Fruit fly (Drosophila melanogaster) whole organism, embryonic: ENCODE data around the gene Drsl4.

Experiments used
- Antp ChIP-seq: fragments of 200-800 bp; sonication (Bioruptor generic); optimal IDR thresholded peaks from 3 replicates; lab custom pipeline; 2016; ENCODE audit warnings: missing biosample characterization, missing genetic modification characterization
- CG10321 ChIP-seq: fragments of 200-800 bp; sonication (Bioruptor generic); IDR thresholded peaks from 2 replicates; pipeline ENCODE4 v1.3.6; 2022; ENCODE audit warnings: missing biosample characterization, missing genetic modification characterization
- CG11247 ChIP-seq: fragments of 200-800 bp; sonication (Bioruptor generic); IDR thresholded peaks from 2 replicates; pipeline ENCODE4 v1.3.6; 2022; ENCODE audit warnings: missing biosample characterization, missing genetic modification characterization
- CG11456 ChIP-seq: fragments of 200-800 bp; sonication (Bioruptor generic); IDR thresholded peaks from 3 replicates; pipeline ENCODE4 v1.3.6; 2022; ENCODE audit warnings: missing biosample characterization, missing genetic modification characterization
- CG11504 ChIP-seq: fragments of 200-800 bp; sonication (Bioruptor generic); optimal IDR thresholded peaks from 3 replicates; lab custom pipeline; 2019; ENCODE audit warnings: missing biosample characterization, mild to moderate bottlenecking, missing genetic modification characterization, moderate library complexity
- CG13123 ChIP-seq: fragments of 200-800 bp; sonication (Bioruptor generic); optimal IDR thresholded peaks from 2 replicates; lab custom pipeline; 2016; ENCODE audit warnings: missing biosample characterization, missing genetic modification characterization
- CG13296 ChIP-seq: fragments of 200-800 bp; sonication (Bioruptor generic); optimal IDR thresholded peaks from 3 replicates; lab custom pipeline; 2018; ENCODE audit warnings: missing biosample characterization, mild to moderate bottlenecking, missing genetic modification characterization
- CG13775 ChIP-seq: fragments of 200-800 bp; sonication (Bioruptor generic); optimal IDR thresholded peaks from 3 replicates; lab custom pipeline; 2017; ENCODE audit warnings: missing biosample characterization, mild to moderate bottlenecking, missing genetic modification characterization
- CG14050 ChIP-seq: fragments of 200-800 bp; sonication (Bioruptor generic); IDR thresholded peaks from 3 replicates; pipeline ENCODE4 v1.3.6; 2022; ENCODE audit warnings: missing biosample characterization, missing genetic modification characterization
- CG15269 ChIP-seq: fragments of 200-800 bp; sonication (Bioruptor generic); optimal IDR thresholded peaks from 2 replicates; lab custom pipeline; 2018; ENCODE audit warnings: missing biosample characterization, mild to moderate bottlenecking, missing genetic modification characterization, moderate library complexity
- CG17186 ChIP-seq: fragments of 200-800 bp; sonication (Bioruptor generic); optimal IDR thresholded peaks from 3 replicates; lab custom pipeline; 2017; ENCODE audit warnings: missing biosample characterization, missing genetic modification reagents, missing genetic modification characterization
- CG18262 ChIP-seq: fragments of 200-800 bp; optimal IDR thresholded peaks from 3 replicates; lab custom pipeline; 2019; ENCODE audit warnings: missing biosample characterization, mild to moderate bottlenecking, missing genetic modification characterization, moderate library complexity
- CG2678 ChIP-seq: fragments of 200-800 bp; sonication (Bioruptor generic); optimal IDR thresholded peaks from 3 replicates; lab custom pipeline; 2019; ENCODE audit warnings: missing biosample characterization, mild to moderate bottlenecking, missing genetic modification characterization, moderate library complexity
- CG2712 ChIP-seq: fragments of 200-800 bp; optimal IDR thresholded peaks from 3 replicates; lab custom pipeline; 2019; ENCODE audit warnings: missing biosample characterization, mild to moderate bottlenecking, missing genetic modification characterization, moderate library complexity
- CG31388 ChIP-seq: fragments of 200-800 bp; sonication (Bioruptor generic); optimal IDR thresholded peaks from 2 replicates; lab custom pipeline; 2016; ENCODE audit warnings: missing biosample characterization, missing genetic modification characterization
- CG31441 ChIP-seq: fragments of 200-800 bp; sonication (Bioruptor generic); IDR thresholded peaks from 2 replicates; pipeline ENCODE4 v1.3.6; 2022; ENCODE audit warnings: missing biosample characterization, missing genetic modification characterization
- CG4404 ChIP-seq: fragments of 200-800 bp; sonication (Bioruptor generic); IDR thresholded peaks from 2 replicates; pipeline ENCODE4 v1.3.6; 2022; ENCODE audit warnings: missing biosample characterization, missing genetic modification characterization
- CG4820 ChIP-seq: fragments of 200-800 bp; sonication (Bioruptor generic); optimal IDR thresholded peaks from 3 replicates; lab custom pipeline; 2016; ENCODE audit warnings: missing biosample characterization, missing genetic modification characterization
- CG8478 ChIP-seq: fragments of >200 bp; optimal IDR thresholded peaks from 2 replicates; lab custom pipeline; 2018
- CG9215 ChIP-seq: fragments of 200-800 bp; sonication (Bioruptor generic); IDR thresholded peaks from 2 replicates; pipeline ENCODE4 v1.3.6; 2022; ENCODE audit warnings: missing biosample characterization, missing genetic modification characterization
- Chrac-16 ChIP-seq: fragments of 200-800 bp; sonication (Bioruptor generic); optimal IDR thresholded peaks from 3 replicates; lab custom pipeline; 2016; ENCODE audit warnings: missing biosample characterization, missing genetic modification characterization
- CoRest ChIP-seq: fragments of 200-800 bp; sonication (Bioruptor generic); optimal IDR thresholded peaks from 3 replicates; lab custom pipeline; 2018; ENCODE audit warnings: missing biosample characterization, mild to moderate bottlenecking, missing genetic modification characterization, moderate library complexity
- D ChIP-seq, 2 experiments: fragments of 200-800 bp in 1 of 2; fragments of >200 bp in 1 of 2; sonication (Bioruptor generic) in 1 of 2; optimal IDR thresholded peaks; 2 replicates in 1 of 2; 3 replicates in 1 of 2; lab custom pipeline; 2017; ENCODE audit warnings: mild to moderate bottlenecking in 1 of 2, missing biosample characterization in 1 of 2, missing genetic modification characterization in 1 of 2, missing genetic modification reagents in 1 of 2
- D19B ChIP-seq: fragments of 200-800 bp; sonication (Bioruptor generic); optimal IDR thresholded peaks from 2 replicates; lab custom pipeline; 2017; ENCODE audit warnings: missing biosample characterization, mild to moderate bottlenecking, missing genetic modification characterization
- Meics ChIP-seq: fragments of 200-800 bp; sonication (Bioruptor generic); optimal IDR thresholded peaks from 2 replicates; lab custom pipeline; 2017; ENCODE audit warnings: missing biosample characterization, mild to moderate bottlenecking, missing genetic modification characterization
- Mes4 ChIP-seq: fragments of 200-800 bp; sonication (Bioruptor generic); optimal IDR thresholded peaks from 2 replicates; lab custom pipeline; 2016; ENCODE audit warnings: missing biosample characterization, missing genetic modification characterization
- PHDP ChIP-seq: fragments of 200-800 bp; sonication (Bioruptor generic); optimal IDR thresholded peaks from 3 replicates; lab custom pipeline; 2018; ENCODE audit warnings: missing biosample characterization, mild to moderate bottlenecking, missing genetic modification characterization, moderate library complexity
- Sox102F ChIP-seq: fragments of 200-800 bp; sonication (Bioruptor generic); optimal IDR thresholded peaks from 2 replicates; lab custom pipeline; 2018; ENCODE audit warnings: missing biosample characterization, mild to moderate bottlenecking, missing genetic modification characterization, moderate library complexity
- Stat92E ChIP-seq, 3 experiments: fragments of >200 bp in 2 of 3; fragments of 200-800 bp in 1 of 3; sonication (Bioruptor generic) in 1 of 3; optimal IDR thresholded peaks; 2 replicates each; lab custom pipeline; 2017 to 2019; ENCODE audit warnings: missing biosample characterization in 3 of 3, missing genetic modification characterization in 3 of 3, mild to moderate bottlenecking in 1 of 3, moderate library complexity in 1 of 3
- Xrp1 ChIP-seq: fragments of 200-800 bp; sonication (Bioruptor generic); IDR thresholded peaks from 2 replicates; pipeline ENCODE4 v1.3.6; 2022; ENCODE audit warnings: missing biosample characterization, missing genetic modification characterization
- bsh ChIP-seq, 2 experiments: fragments of 200-800 bp; sonication (Bioruptor generic); optimal IDR thresholded peaks; 2 replicates each; lab custom pipeline; 2017 to 2018; ENCODE audit warnings: mild to moderate bottlenecking in 2 of 2, missing biosample characterization in 2 of 2, missing genetic modification characterization in 2 of 2, moderate library complexity in 1 of 2
- crc ChIP-seq: fragments of 200-800 bp; sonication (Bioruptor generic); optimal IDR thresholded peaks from 2 replicates; lab custom pipeline; 2016; ENCODE audit warnings: missing biosample characterization, missing genetic modification characterization
- dati ChIP-seq: fragments of 200-800 bp; sonication (Bioruptor generic); IDR thresholded peaks from 2 replicates; pipeline ENCODE4 v1.3.6; 2022; ENCODE audit warnings: missing biosample characterization, missing genetic modification characterization
- dimm ChIP-seq: fragments of 200-800 bp; sonication (Bioruptor generic); IDR thresholded peaks from 2 replicates; pipeline ENCODE4 v1.3.6; 2022; ENCODE audit warnings: missing biosample characterization, missing genetic modification characterization
- dmrt99B ChIP-seq: fragments of 200-800 bp; sonication (Bioruptor generic); optimal IDR thresholded peaks from 2 replicates; lab custom pipeline; 2018; ENCODE audit warnings: missing biosample characterization, mild to moderate bottlenecking, missing genetic modification characterization, moderate library complexity
- ems ChIP-seq: fragments of 200-800 bp; sonication (Bioruptor generic); optimal IDR thresholded peaks from 3 replicates; lab custom pipeline; 2016; ENCODE audit warnings: missing biosample characterization, missing genetic modification characterization
- exex ChIP-seq: fragments of 200-800 bp; sonication (Bioruptor generic); optimal IDR thresholded peaks from 4 replicates; lab custom pipeline; 2018; ENCODE audit warnings: missing biosample characterization, mild to moderate bottlenecking, missing genetic modification characterization, moderate library complexity
- gce ChIP-seq: fragments of 200-800 bp; sonication (Bioruptor generic); IDR thresholded peaks from 3 replicates; pipeline ENCODE4 v1.3.6; 2022; ENCODE audit warnings: missing biosample characterization, missing genetic modification characterization
- gem ChIP-seq: fragments of 200-800 bp; sonication (Bioruptor generic); optimal IDR thresholded peaks from 2 replicates; lab custom pipeline; 2019; ENCODE audit warnings: missing biosample characterization, mild to moderate bottlenecking, missing genetic modification characterization, moderate library complexity
- gt ChIP-seq: fragments of 200-800 bp; sonication (Bioruptor generic); IDR thresholded peaks from 2 replicates; pipeline ENCODE4 v1.3.6; 2022; ENCODE audit warnings: missing biosample characterization, missing genetic modification characterization
- lilli ChIP-seq: fragments of 200-800 bp; sonication (Bioruptor generic); optimal IDR thresholded peaks from 3 replicates; lab custom pipeline; 2016; ENCODE audit warnings: missing biosample characterization, missing genetic modification characterization
- luna ChIP-seq: fragments of 200-800 bp; sonication (Bioruptor generic); optimal IDR thresholded peaks from 2 replicates; lab custom pipeline; 2016; ENCODE audit warnings: missing biosample characterization, missing genetic modification characterization
- nerfin-2 ChIP-seq: fragments of 200-800 bp; sonication (Bioruptor generic); IDR thresholded peaks from 2 replicates; pipeline ENCODE4 v1.3.6; 2022; ENCODE audit warnings: missing biosample characterization, missing genetic modification characterization; ENCODE audit not compliant: partially characterized antibody
- sens ChIP-seq: fragments of 200-800 bp; sonication (Bioruptor generic); peaks from one replicate; lab custom pipeline; 2016; ENCODE audit warnings: missing biosample characterization, missing genetic modification characterization
- zf30C ChIP-seq: fragments of 200-800 bp; sonication (Bioruptor generic); optimal IDR thresholded peaks from 3 replicates; lab custom pipeline; 2018; ENCODE audit warnings: missing biosample characterization, mild to moderate bottlenecking, missing genetic modification characterization

Gene Drsl4

DNA sequence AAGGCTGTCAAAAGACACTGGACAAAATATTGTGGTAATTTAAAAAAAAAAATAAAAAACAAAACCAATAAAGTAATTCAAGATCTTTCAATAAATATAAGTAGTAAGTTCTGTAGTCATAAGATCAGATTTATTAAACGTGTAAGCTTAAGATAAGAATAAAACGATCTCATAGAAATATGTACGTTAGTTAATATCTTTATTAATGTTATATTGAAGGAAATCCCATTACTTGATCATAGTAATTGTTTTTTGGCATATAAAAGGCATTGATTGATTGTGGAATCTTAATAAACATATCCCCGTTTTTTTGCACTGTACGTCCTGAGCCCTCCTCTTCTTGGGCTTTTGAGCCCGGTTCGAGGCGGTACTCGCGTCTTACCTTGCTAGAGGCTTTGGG lies 27.8 kb downstream of the Drsl4 start (continued):
- TF ChIP-seq CG11247 (GFP tag; lab: Robert Waterston, UW) (no peak), CG4404 (no peak), CG2712 (tag; lab: Kevin White, UChicago) (peak; percentile 5), PHDP (tag; lab: Kevin White, UChicago) (no peak), Chrac-16 (no peak), CG15269 (tag; lab: Kevin White, UChicago) (peak; percentile 39), gce (GFP tag; lab: Robert Waterston, UW) (no peak), CG18262 (peak; percentile 15), exex (tag; lab: Kevin White, UChicago) (no peak), CG2678 (tag; lab: Kevin White, UChicago) (peak; percentile 35), CG8478 (lab: Kevin White, UChicago) (no peak), Xrp1 (GFP tag; lab: Robert Waterston, UW) (no peak), dimm (GFP tag; lab: Robert Waterston, UW) (no peak), CG11504 (tag; lab: Kevin White, UChicago) (peak; percentile 44), CG13775 (GFP tag; lab: Kevin White, UChicago) (no peak), crc (GFP tag; lab: Kevin White, UChicago) (no peak), CoRest (tag; lab: Kevin White, UChicago) (peak; percentile 17), Sox102F (GFP tag; lab: Kevin White, UChicago) (peak; percentile 12), ems (no peak), CG11456 (GFP tag; lab: Robert Waterston, UW) (no peak), lilli (no peak), CG4820 (no peak), Antp (GFP tag; lab: Kevin White, UChicago) (no peak), CG17186 (no peak), D19B (no peak), CG13123 (GFP tag; lab: Kevin White, UChicago) (no peak), nerfin-2 (GFP tag; lab: Robert Waterston, UW) (no peak), D (optimal IDR thresholded peaks at IDR 0.05; lab: Kevin White, UChicago) (no peak), D (GFP tag; optimal IDR thresholded peaks at IDR 0.05; lab: Kevin White, UChicago) (no peak), zf30C (GFP tag; lab: Kevin White, UChicago) (no peak), bsh (GFP tag; optimal IDR thresholded peaks at IDR 0.05; lab: Kevin White, UChicago) (peak in 1 of 2 experiments; percentile 10), Stat92E (GFP tag; optimal IDR thresholded peaks at IDR 0.05; lab: Kevin White, UChicago) (no peak), luna (GFP tag; lab: Kevin White, UChicago) (no peak), CG13296 (GFP tag; lab: Kevin White, UChicago) (peak; percentile 3), gt (GFP tag; lab: Robert Waterston, UW) (no peak), Meics (peak; percentile 4), CG31388 (GFP tag; lab: Kevin White, UChicago) (no peak), CG31441 (GFP tag; lab: Robert Waterston, UW) (peak; percentile 48; the same call in 1 of the 2 replicates), sens (GFP tag; lab: Kevin White, UChicago) (peak; percentile 74), dati (GFP tag; lab: Robert Waterston, UW) (no peak), Mes4 (GFP tag; lab: Kevin White, UChicago) (no peak), gem (tag; lab: Kevin White, UChicago) (peak; percentile 53), dmrt99B (tag; lab: Kevin White, UChicago) (peak; percentile 5), CG9215 (no peak), CG14050 (no peak), CG10321 (GFP tag; lab: Robert Waterston, UW) (no peak)
- TF ChIP-seq, all 482 proteins: peak for 27
